Worm (Caenorhabditis elegans) whole organism, L4 larva: ENCODE results near the gene jmjd-4.

ENCODE experiments used
- ama-1 ChIP-seq: fragments of 150-350 bp; optimal IDR thresholded peaks from 2 replicates; lab custom pipeline; 2014; ENCODE audit warnings: inconsistent platforms, mixed read lengths
- dve-1 ChIP-seq: sonication (generic microtip); optimal IDR thresholded peaks from 2 replicates; lab custom pipeline; 2017; ENCODE audit warnings: antibody characterized with exemption, mild to moderate bottlenecking, missing genetic modification characterization, missing compliant biosample characterization; ENCODE audit not compliant: insufficient read depth
- fkh-10 ChIP-seq: fragments of 150-350 bp; optimal IDR thresholded peaks from 2 replicates; lab custom pipeline; 2014; ENCODE audit warnings: missing biosample characterization, missing genetic modification reagents, missing genetic modification characterization
- lin-15B ChIP-seq: fragments of 150-350 bp; sonication (generic microtip); optimal IDR thresholded peaks from 3 replicates; lab custom pipeline; 2014; ENCODE audit warnings: missing biosample characterization, missing genetic modification characterization
- lin-29 ChIP-seq: fragments of 200-800 bp; sonication (Bioruptor generic); IDR thresholded peaks from 2 replicates; pipeline ENCODE4 v1.3.6; 2022; ENCODE audit warnings: missing genetic modification reagents, missing genetic modification characterization, missing compliant biosample characterization
- nhr-237 ChIP-seq: sonication (generic microtip); optimal IDR thresholded peaks from 2 replicates; lab custom pipeline; 2017; ENCODE audit warnings: missing biosample characterization, missing genetic modification characterization
- nhr-25 ChIP-seq: sonication (generic microtip); optimal IDR thresholded peaks from 2 replicates; lab custom pipeline; 2017; ENCODE audit warnings: missing genetic modification characterization, mild to moderate bottlenecking, missing compliant biosample characterization, antibody characterized with exemption, moderate library complexity, borderline replicate concordance; ENCODE audit not compliant: insufficient read depth
- nhr-41 ChIP-seq: fragments of 200-800 bp; sonication (Bioruptor generic); IDR thresholded peaks from 2 replicates; pipeline ENCODE4 v1.3.6; 2022; ENCODE audit warnings: missing genetic modification reagents, missing genetic modification characterization, missing compliant biosample characterization
- nhr-6 ChIP-seq: fragments of 150-350 bp; optimal IDR thresholded peaks from 2 replicates; lab custom pipeline; 2014; ENCODE audit warnings: missing biosample characterization, missing genetic modification characterization
- nhr-77 ChIP-seq: fragments of 150-350 bp; optimal IDR thresholded peaks from 2 replicates; lab custom pipeline; 2014; ENCODE audit warnings: missing biosample characterization, missing genetic modification characterization
- pqm-1 ChIP-seq: sonication (generic microtip); optimal IDR thresholded peaks from 2 replicates; lab custom pipeline; 2017; ENCODE audit warnings: missing biosample characterization, missing genetic modification characterization

ce11 chrIII:10294837-10295236 lies 39.0 kb downstream of the jmjd-4 start, which contains the start of gene vglu-2:
- TF ChIP-seq dve-1 (tag; lab: Kevin White, UChicago) (no peak), nhr-41 (GFP tag; lab: Robert Waterston, UW) (no peak), lin-29 (GFP tag; lab: Robert Waterston, UW) (no peak), nhr-25 (no peak), ama-1 (lab: Kevin White, UChicago) (no peak), pqm-1 (tag; lab: Kevin White, UChicago) (no peak), fkh-10 (GFP tag; lab: Kevin White, UChicago) (no peak), nhr-77 (no peak), lin-15B (tag; lab: Kevin White, UChicago) (no peak), nhr-237 (tag; lab: Kevin White, UChicago) (no peak), nhr-6 (no peak)
